Fruit fly (Drosophila melanogaster): ENCODE results near the gene CG42359.

Gene CG42359

DNA sequence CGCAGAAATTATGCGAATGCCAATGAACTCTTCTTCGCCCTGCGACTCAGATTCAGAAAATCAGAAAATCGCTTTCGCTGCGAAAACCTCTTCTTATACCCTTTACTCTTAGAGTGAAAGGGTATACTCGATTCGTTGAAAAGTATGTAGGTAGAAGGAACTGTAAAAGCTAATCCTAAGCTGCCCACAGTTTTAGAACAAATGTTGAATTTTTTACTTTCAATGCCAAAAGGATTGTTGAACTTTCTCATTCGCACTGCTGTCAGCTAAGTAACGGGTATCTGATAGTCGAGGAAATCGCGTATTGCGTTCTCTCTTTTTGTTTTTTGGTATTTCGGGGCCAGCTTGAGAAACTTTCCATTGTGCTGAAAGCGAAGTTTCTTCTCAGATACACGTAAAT is 48.3 kb downstream of the CG42359 start (continued):
- TF ChIP-seq ssp (GFP tag; IDR thresholded peaks at IDR 0.05) (no peak), B-H2 (GFP tag; optimal IDR thresholded peaks at IDR 0.05) (no peak), Vsx1 (GFP tag; optimal IDR thresholded peaks at IDR 0.05) (no peak), cato (GFP tag; optimal IDR thresholded peaks at IDR 0.05; ENCODE audit: borderline replicate concordance) (no peak), prd (optimal IDR thresholded peaks at IDR 0.05) (no peak), prd (GFP tag; IDR thresholded peaks at IDR 0.05) (peak; percentile 56; the same call in 2 of the 3 replicates), CG3163 (GFP tag; optimal IDR thresholded peaks at IDR 0.05) (no peak), Six4 (GFP tag; optimal IDR thresholded peaks at IDR 0.05) (peak; percentile 17), bigmax (GFP tag; optimal IDR thresholded peaks at IDR 0.05) (no peak), sob (GFP tag; IDR thresholded peaks at IDR 0.05) (no peak), CG10979 (tag; optimal IDR thresholded peaks at IDR 0.05) (peak; percentile 53), CG18262 (tag; optimal IDR thresholded peaks at IDR 0.05) (peak; percentile 50), CG1602 (GFP tag; optimal IDR thresholded peaks at IDR 0.05) (no peak), pum (GFP tag; optimal IDR thresholded peaks at IDR 0.05) (no peak), CG17612 (GFP tag; IDR thresholded peaks at IDR 0.05) (no peak), sd (tag; optimal IDR thresholded peaks at IDR 0.05) (no peak), esg (GFP tag; conservative IDR thresholded peaks at IDR 0.05) (peak; percentile 33; the same call in 1 of the 2 replicates), MBD-R2 (GFP tag; IDR thresholded peaks at IDR 0.05) (no peak), CG4617 (GFP tag; optimal IDR thresholded peaks at IDR 0.05; ENCODE audit: borderline replicate concordance) (no peak), aop (GFP tag; IDR thresholded peaks at IDR 0.05) (no peak), CG8281 (tag; optimal IDR thresholded peaks at IDR 0.05) (no peak), Dad (GFP tag; optimal IDR thresholded peaks at IDR 0.05) (no peak), C15 (GFP tag; IDR thresholded peaks at IDR 0.05) (no peak), Tbp (GFP tag; optimal IDR thresholded peaks at IDR 0.05) (no peak), cwo (GFP tag; optimal IDR thresholded peaks at IDR 0.05) (no peak), dmrt99B (tag; optimal IDR thresholded peaks at IDR 0.05) (peak; percentile 57), stc (GFP tag; IDR thresholded peaks at IDR 0.05) (no peak), NC2β (GFP tag; optimal IDR thresholded peaks at IDR 0.05) (no peak), Myb (GFP tag; optimal IDR thresholded peaks at IDR 0.05) (no peak), CG4360 (GFP tag; IDR thresholded peaks at IDR 0.05) (no peak), CG1529 (GFP tag; optimal IDR thresholded peaks at IDR 0.05) (peak; percentile 41), Rfx (GFP tag; IDR thresholded peaks at IDR 0.05) (peak; percentile 34; the same call in 1 of the 2 replicates), CG31365 (tag; optimal IDR thresholded peaks at IDR 0.05) (no peak), vfl (GFP tag; optimal IDR thresholded peaks at IDR 0.05) (no peak), bab2 (GFP tag; optimal IDR thresholded peaks at IDR 0.05) (peak; percentile 14), Antp (GFP tag; optimal IDR thresholded peaks at IDR 0.05) (peak; percentile 44), CHES-1-like (GFP tag; optimal IDR thresholded peaks at IDR 0.05) (no peak), Stat92E (GFP tag; optimal IDR thresholded peaks at IDR 0.05) (no peak), CG2875 (GFP tag; optimal IDR thresholded peaks at IDR 0.05) (peak; percentile 10), CG14860 (GFP tag; IDR thresholded peaks at IDR 0.05; ENCODE audit: partially characterized antibody) (peak; percentile 65), pb (GFP tag; optimal IDR thresholded peaks at IDR 0.05) (no peak), CG6791 (GFP tag; IDR thresholded peaks at IDR 0.05; ENCODE audit: partially characterized antibody) (peak; percentile 55; the same call in 1 of the 3 replicates), chn (GFP tag; optimal IDR thresholded peaks at IDR 0.05) (peak; percentile 38), CG14965 (GFP tag; optimal IDR thresholded peaks at IDR 0.05; ENCODE audit: borderline replicate concordance) (no peak), ro (GFP tag; IDR thresholded peaks at IDR 0.05) (no peak), lov (optimal IDR thresholded peaks at IDR 0.05) (no peak), lov (GFP tag; IDR thresholded peaks at IDR 0.05) (no peak), ATbp (GFP tag; optimal IDR thresholded peaks at IDR 0.05) (peak; percentile 54), Fer2 (tag; optimal IDR thresholded peaks at IDR 0.05) (no peak), sc (optimal IDR thresholded peaks at IDR 0.05) (no peak), sc (GFP tag; optimal IDR thresholded peaks at IDR 0.05) (peak; percentile 35), CG6689 (GFP tag; IDR thresholded peaks at IDR 0.05) (peak; percentile 23; the same call in 1 of the 2 replicates)
